Fruit fly (Drosophila melanogaster) whole organism, embryonic: Measurements from ENCODE around the gene Pde6.

Experiments used
- CG10209 ChIP-seq: fragments of 200-800 bp; sonication (Bioruptor generic); optimal IDR thresholded peaks from 3 replicates; lab custom pipeline; 2017; ENCODE audit warnings: missing biosample characterization, mild to moderate bottlenecking, missing genetic modification characterization, missing genetic modification reagents
- CG10267 ChIP-seq: fragments of 200-800 bp; sonication (Bioruptor generic); optimal IDR thresholded peaks from 2 replicates; lab custom pipeline; 2018; ENCODE audit warnings: missing biosample characterization, mild to moderate bottlenecking, missing genetic modification characterization, moderate library complexity
- CG10274 ChIP-seq: fragments of 200-800 bp; sonication (Bioruptor generic); optimal IDR thresholded peaks from 3 replicates; lab custom pipeline; 2017; ENCODE audit warnings: missing biosample characterization, mild to moderate bottlenecking, missing genetic modification characterization
- CG1233 ChIP-seq: fragments of 200-800 bp; sonication (Bioruptor generic); optimal IDR thresholded peaks from 4 replicates; lab custom pipeline; 2018; ENCODE audit warnings: missing biosample characterization, mild to moderate bottlenecking, missing genetic modification characterization
- CG12942 ChIP-seq: fragments of 200-800 bp; sonication (Bioruptor generic); optimal IDR thresholded peaks from 3 replicates; lab custom pipeline; 2016; ENCODE audit warnings: missing biosample characterization, missing genetic modification characterization
- CG13287 ChIP-seq: fragments of 200-800 bp; sonication (Bioruptor generic); IDR thresholded peaks from 2 replicates; pipeline ENCODE4 v1.3.6; 2022; ENCODE audit warnings: missing biosample characterization, missing genetic modification characterization; ENCODE audit not compliant: partially characterized antibody
- CG14860 ChIP-seq: fragments of 200-800 bp; sonication (Bioruptor generic); IDR thresholded peaks from 3 replicates; pipeline ENCODE4 v1.3.6; 2022; ENCODE audit warnings: missing biosample characterization, missing genetic modification characterization; ENCODE audit not compliant: partially characterized antibody
- CG14965 ChIP-seq: fragments of 200-800 bp; sonication (Bioruptor generic); optimal IDR thresholded peaks from 2 replicates; lab custom pipeline; 2016; ENCODE audit warnings: missing biosample characterization, missing genetic modification characterization, borderline replicate concordance
- CG16779 ChIP-seq: fragments of 200-800 bp; sonication (Bioruptor generic); IDR thresholded peaks from 2 replicates; pipeline ENCODE4 v1.3.6; 2022; ENCODE audit warnings: missing biosample characterization, missing genetic modification characterization
- CG16813 ChIP-seq: fragments of 200-800 bp; sonication (Bioruptor generic); IDR thresholded peaks from 3 replicates; pipeline ENCODE4 v1.3.6; 2022; ENCODE audit warnings: missing biosample characterization, missing genetic modification characterization; ENCODE audit not compliant: partially characterized antibody
- CG17359 ChIP-seq: fragments of 200-800 bp; sonication (Bioruptor generic); optimal IDR thresholded peaks from 3 replicates; lab custom pipeline; 2018; ENCODE audit warnings: missing biosample characterization, mild to moderate bottlenecking, missing genetic modification characterization, moderate library complexity
- CG2199 ChIP-seq: fragments of 200-800 bp; sonication (Bioruptor generic); IDR thresholded peaks from 3 replicates; pipeline ENCODE4 v1.3.6; 2022; ENCODE audit warnings: missing biosample characterization, missing genetic modification characterization
- CG31365 ChIP-seq: fragments of 200-800 bp; sonication (Bioruptor generic); optimal IDR thresholded peaks from 2 replicates; lab custom pipeline; 2018; ENCODE audit warnings: missing biosample characterization, mild to moderate bottlenecking, missing genetic modification characterization
- CG3847 ChIP-seq: fragments of 200-800 bp; sonication (Bioruptor generic); IDR thresholded peaks from 2 replicates; pipeline ENCODE4 v1.3.6; 2022; ENCODE audit warnings: missing biosample characterization, missing genetic modification characterization
- CG4617 ChIP-seq: fragments of 200-800 bp; sonication (Bioruptor generic); optimal IDR thresholded peaks from 3 replicates; lab custom pipeline; 2016; ENCODE audit warnings: missing biosample characterization, missing genetic modification characterization, borderline replicate concordance
- CG6689 ChIP-seq: fragments of 200-800 bp; sonication (Bioruptor generic); IDR thresholded peaks from 2 replicates; pipeline ENCODE4 v1.3.6; 2022; ENCODE audit warnings: missing biosample characterization, missing genetic modification characterization
- CG7745 ChIP-seq: fragments of 200-800 bp; sonication (Bioruptor generic); optimal IDR thresholded peaks from 2 replicates; lab custom pipeline; 2018; ENCODE audit warnings: missing biosample characterization, mild to moderate bottlenecking, missing genetic modification characterization, moderate library complexity
- CG7928 ChIP-seq: fragments of 200-800 bp; sonication (Bioruptor generic); optimal IDR thresholded peaks from 2 replicates; lab custom pipeline; 2017; ENCODE audit warnings: missing biosample characterization, mild to moderate bottlenecking, missing genetic modification characterization
- CrebB ChIP-seq: fragments of 200-800 bp; sonication (Bioruptor generic); optimal IDR thresholded peaks from 3 replicates; lab custom pipeline; 2018; ENCODE audit warnings: missing biosample characterization, mild to moderate bottlenecking, missing genetic modification characterization
- Doc3 ChIP-seq: fragments of 200-800 bp; sonication (Bioruptor generic); IDR thresholded peaks from 3 replicates; pipeline ENCODE4 v1.3.6; 2022; ENCODE audit warnings: missing biosample characterization, missing genetic modification characterization; ENCODE audit not compliant: partially characterized antibody
- HLH3B ChIP-seq: fragments of 200-800 bp; sonication (Bioruptor generic); IDR thresholded peaks from 2 replicates; pipeline ENCODE4 v1.3.6; 2022; ENCODE audit warnings: missing biosample characterization, missing genetic modification characterization
- Hr51 ChIP-seq, 2 experiments: fragments of 200-800 bp; sonication (Bioruptor generic); optimal IDR thresholded peaks; 2 replicates in 1 of 2; 3 replicates in 1 of 2; lab custom pipeline; 2016 to 2018; ENCODE audit warnings: missing biosample characterization in 2 of 2, missing genetic modification characterization in 2 of 2, mild to moderate bottlenecking in 1 of 2, moderate library complexity in 1 of 2
- MBD-R2 ChIP-seq: fragments of 200-800 bp; sonication (Bioruptor generic); IDR thresholded peaks from 2 replicates; pipeline ENCODE4 v1.3.6; 2022; ENCODE audit warnings: missing biosample characterization, missing genetic modification characterization
- Max ChIP-seq: fragments of 200-800 bp; sonication (Bioruptor generic); optimal IDR thresholded peaks from 2 replicates; lab custom pipeline; 2016; ENCODE audit warnings: missing biosample characterization, mild to moderate bottlenecking, missing genetic modification characterization
- Opbp ChIP-seq: fragments of 200-800 bp; sonication (Bioruptor generic); IDR thresholded peaks from 3 replicates; pipeline ENCODE4 v1.3.6; 2022; ENCODE audit warnings: missing biosample characterization, missing genetic modification characterization; ENCODE audit not compliant: partially characterized antibody
- Ravus ChIP-seq: fragments of 200-800 bp; sonication (Bioruptor generic); IDR thresholded peaks from 2 replicates; pipeline ENCODE4 v1.3.6; 2022; ENCODE audit warnings: missing biosample characterization, missing genetic modification characterization
- Scr ChIP-seq: fragments of 200-800 bp; sonication (Bioruptor generic); IDR thresholded peaks from 2 replicates; pipeline ENCODE4 v1.3.6; 2022; ENCODE audit warnings: missing biosample characterization, missing genetic modification characterization; ENCODE audit not compliant: partially characterized antibody
- Sox100B ChIP-seq: fragments of 200-800 bp; sonication (Bioruptor generic); optimal IDR thresholded peaks from 3 replicates; lab custom pipeline; 2018; ENCODE audit warnings: missing biosample characterization, mild to moderate bottlenecking, missing genetic modification characterization
- Sox102F ChIP-seq: fragments of 200-800 bp; sonication (Bioruptor generic); optimal IDR thresholded peaks from 2 replicates; lab custom pipeline; 2018; ENCODE audit warnings: missing biosample characterization, mild to moderate bottlenecking, missing genetic modification characterization, moderate library complexity
- Trl ChIP-seq, 3 experiments: fragments of >200 bp in 2 of 3; fragments of 200-800 bp in 1 of 3; sonication (Bioruptor generic) in 1 of 3; optimal IDR thresholded peaks; 2 replicates in 1 of 3; 3 replicates in 2 of 3; lab custom pipeline; 2016 to 2017; ENCODE audit warnings: missing biosample characterization in 1 of 3, missing genetic modification characterization in 1 of 3
- bbx ChIP-seq: fragments of 200-800 bp; sonication (Bioruptor generic); IDR thresholded peaks from 2 replicates; pipeline ENCODE4 v1.3.6; 2022; ENCODE audit warnings: missing biosample characterization, missing genetic modification characterization; ENCODE audit not compliant: partially characterized antibody
- chm ChIP-seq: fragments of 200-800 bp; sonication (Bioruptor generic); IDR thresholded peaks from 2 replicates; pipeline ENCODE4 v1.3.6; 2022; ENCODE audit warnings: missing biosample characterization, missing genetic modification characterization
- fu2 ChIP-seq: fragments of 200-800 bp; sonication (Bioruptor generic); optimal IDR thresholded peaks from 2 replicates; lab custom pipeline; 2016; ENCODE audit warnings: missing biosample characterization, missing genetic modification characterization
- jigr1 ChIP-seq: fragments of 200-800 bp; sonication (Bioruptor generic); IDR thresholded peaks from 3 replicates; pipeline ENCODE4 v1.3.6; 2022; ENCODE audit warnings: missing biosample characterization, missing genetic modification characterization
- ken ChIP-seq: fragments of 200-800 bp; sonication (Bioruptor generic); IDR thresholded peaks from 3 replicates; pipeline ENCODE4 v1.3.6; 2022; ENCODE audit warnings: missing biosample characterization, missing genetic modification characterization
- lab ChIP-seq: fragments of 200-800 bp; sonication (Bioruptor generic); optimal IDR thresholded peaks from 3 replicates; lab custom pipeline; 2017; ENCODE audit warnings: missing biosample characterization, missing genetic modification characterization, mild to moderate bottlenecking, moderate library complexity, missing genetic modification reagents
- pfk ChIP-seq: fragments of 200-800 bp; sonication (Bioruptor generic); optimal IDR thresholded peaks from 2 replicates; lab custom pipeline; 2018; ENCODE audit warnings: missing biosample characterization, mild to moderate bottlenecking, missing genetic modification characterization, moderate library complexity
- pho ChIP-seq: fragments of 200-800 bp; sonication (Bioruptor generic); optimal IDR thresholded peaks from 2 replicates; lab custom pipeline; 2016; ENCODE audit warnings: missing biosample characterization, missing genetic modification characterization
- pnt ChIP-seq: fragments of 200-800 bp; sonication (Bioruptor generic); optimal IDR thresholded peaks from 3 replicates; lab custom pipeline; 2016; ENCODE audit warnings: missing biosample characterization, missing genetic modification characterization
- pzg ChIP-seq: fragments of 200-800 bp; sonication (Bioruptor generic); optimal IDR thresholded peaks from 3 replicates; lab custom pipeline; 2018; ENCODE audit warnings: missing biosample characterization, mild to moderate bottlenecking, missing genetic modification characterization, moderate library complexity
- sens-2 ChIP-seq: fragments of 200-800 bp; sonication (Bioruptor generic); IDR thresholded peaks from 2 replicates; pipeline ENCODE4 v1.3.6; 2022; ENCODE audit warnings: missing biosample characterization, missing genetic modification characterization
- seq ChIP-seq: fragments of 200-800 bp; sonication (Bioruptor generic); IDR thresholded peaks from 2 replicates; pipeline ENCODE4 v1.3.6; 2022; ENCODE audit warnings: missing biosample characterization, missing genetic modification characterization
- ssp ChIP-seq: fragments of 200-800 bp; sonication (Bioruptor generic); IDR thresholded peaks from 2 replicates; pipeline ENCODE4 v1.3.6; 2022; ENCODE audit warnings: missing biosample characterization, missing genetic modification characterization
- stwl ChIP-seq: fragments of 200-800 bp; sonication (Bioruptor generic); optimal IDR thresholded peaks from 3 replicates; lab custom pipeline; 2018; ENCODE audit warnings: missing biosample characterization, mild to moderate bottlenecking, missing genetic modification characterization, moderate library complexity
- sug ChIP-seq: fragments of 200-800 bp; optimal IDR thresholded peaks from 2 replicates; lab custom pipeline; 2019; ENCODE audit warnings: missing biosample characterization, mild to moderate bottlenecking, missing genetic modification characterization, moderate library complexity
- unc-4 ChIP-seq: fragments of 200-800 bp; sonication (Bioruptor generic); IDR thresholded peaks from 2 replicates; pipeline ENCODE4 v1.3.6; 2022; ENCODE audit warnings: missing biosample characterization, missing genetic modification characterization; ENCODE audit not compliant: partially characterized antibody
- wdn ChIP-seq: fragments of 200-800 bp; sonication (Bioruptor generic); IDR thresholded peaks from 2 replicates; pipeline ENCODE4 v1.3.6; 2022; ENCODE audit warnings: missing biosample characterization, missing genetic modification characterization
- zen2 ChIP-seq: fragments of 200-800 bp; sonication (Bioruptor generic); IDR thresholded peaks from 3 replicates; pipeline ENCODE4 v1.3.6; 2022; ENCODE audit warnings: missing biosample characterization, missing genetic modification characterization; ENCODE audit not compliant: partially characterized antibody
- zfh1 ChIP-seq: fragments of 200-800 bp; sonication (Bioruptor generic); IDR thresholded peaks from 3 replicates; pipeline ENCODE4 v1.3.6; 2022; ENCODE audit warnings: missing biosample characterization, missing genetic modification characterization

Gene Pde6

dm6 chr3R:14513420-14513819 is 44.7 kb downstream of the Pde6 start, which contains the start of gene CG8461 (continued):
- TF ChIP-seq CG17359: no peak
- no peak for TF ChIP-seq seq
- peak; percentile 80 for TF ChIP-seq stwl
- TF ChIP-seq CG10209 (GFP tag; lab: Kevin White, UChicago): no peak
- TF ChIP-seq Doc3 (GFP tag; lab: Robert Waterston, UW): peak; percentile 37; the same call in 1 of the 3 replicates
- TF ChIP-seq pzg (GFP tag; lab: Kevin White, UChicago): peak; percentile 26
- TF ChIP-seq zfh1 (GFP tag; lab: Robert Waterston, UW): no peak
- no peak for TF ChIP-seq CG7928 (GFP tag; lab: Kevin White, UChicago)
- TF ChIP-seq CG13287: peak; percentile 78
- TF ChIP-seq CG14965 (GFP tag; lab: Kevin White, UChicago): no peak
- TF ChIP-seq CG7745: no peak
- peak; percentile 47; the same call in 2 of the 3 replicates for TF ChIP-seq CG14860
- TF ChIP-seq CG31365: no peak
- no peak for TF ChIP-seq ken (GFP tag; lab: Robert Waterston, UW)
- peak; percentile 47; the same call in 1 of the 2 replicates for TF ChIP-seq unc-4
- no peak for TF ChIP-seq CG6689 (GFP tag; lab: Robert Waterston, UW)
- no peak for TF ChIP-seq sug
- TF ChIP-seq CG3847 (GFP tag; lab: Robert Waterston, UW): no peak
- no peak for TF ChIP-seq pnt (GFP tag; lab: Kevin White, UChicago)
- TF ChIP-seq CG12942 (GFP tag; lab: Kevin White, UChicago): no peak
- no peak for TF ChIP-seq pfk (GFP tag; lab: Kevin White, UChicago)
- peak; percentile 76 for TF ChIP-seq bbx
- no peak for TF ChIP-seq chm
- peak; percentile 91 for TF ChIP-seq CG10267 (tag; lab: Kevin White, UChicago)
- TF ChIP-seq lab (GFP tag; lab: Kevin White, UChicago): no peak
- TF ChIP-seq CG4617 (GFP tag; lab: Kevin White, UChicago): peak; percentile 15
- TF ChIP-seq MBD-R2 (GFP tag; lab: Robert Waterston, UW): peak; percentile 78
- no peak for TF ChIP-seq CrebB (tag; lab: Kevin White, UChicago)
- TF ChIP-seq zen2 (GFP tag; lab: Robert Waterston, UW): peak; percentile 62; the same call in 2 of the 3 replicates
- TF ChIP-seq Sox102F (GFP tag; lab: Kevin White, UChicago): no peak
- no peak for TF ChIP-seq jigr1 (GFP tag; lab: Robert Waterston, UW)
- no peak for TF ChIP-seq CG1233 (GFP tag; lab: Kevin White, UChicago)
- TF ChIP-seq pho (GFP tag; lab: Kevin White, UChicago): no peak
- no peak for TF ChIP-seq Sox100B (GFP tag; lab: Kevin White, UChicago)
- TF ChIP-seq Trl (optimal IDR thresholded peaks at IDR 0.05; lab: Kevin White, UChicago): no peak
- no peak for TF ChIP-seq Trl (GFP tag; optimal IDR thresholded peaks at IDR 0.05; lab: Kevin White, UChicago)
- peak; percentile 62; the same call in 2 of the 3 replicates for TF ChIP-seq Opbp (GFP tag; lab: Robert Waterston, UW)

dm6 chr3R:14511123-14511908 is 46.8 kb downstream of the Pde6 start, which contains the start of the genes HtrA2 and mRpL11:
TSS of gene HtrA2 (minus strand) at chr3R:14511712.
TSS of gene mRpL11 (plus strand) at chr3R:14511838.
- no peak for TF ChIP-seq Ravus (GFP tag; lab: Robert Waterston, UW)
- peak; percentile 51; the same call in 1 of the 2 replicates for TF ChIP-seq ssp (GFP tag; lab: Robert Waterston, UW)
- TF ChIP-seq Hr51 (GFP tag; optimal IDR thresholded peaks at IDR 0.05; lab: Kevin White, UChicago): peak in 1 of 2 experiments; percentile 79
- no peak for TF ChIP-seq CG16779 (GFP tag; lab: Robert Waterston, UW)
- 0 out of 3 replicates have a peak, but pooled peaks have one; percentile 32 for TF ChIP-seq CG2199
- TF ChIP-seq CG16813 (GFP tag; lab: Robert Waterston, UW): peak; percentile 36; the same call in 1 of the 3 replicates
- TF ChIP-seq fu2: peak; percentile 50
- TF ChIP-seq Scr (GFP tag; lab: Robert Waterston, UW): no peak; the same call in 1 of the 2 replicates
- no peak for TF ChIP-seq CG10274 (GFP tag; lab: Kevin White, UChicago)
- peak; percentile 23; the same call in 1 of the 2 replicates for TF ChIP-seq HLH3B (GFP tag; lab: Robert Waterston, UW)
- no peak for TF ChIP-seq wdn
- peak; percentile 72 for TF ChIP-seq Max (GFP tag; lab: Kevin White, UChicago)
- TF ChIP-seq sens-2 (GFP tag; lab: Robert Waterston, UW): no peak
